Worm (Caenorhabditis elegans): Measurements from ENCODE around the gene M176.4.

- TF ChIP-seq sea-1 (GFP tag; conservative IDR thresholded peaks at IDR 0.05), result no peak
- no peak for TF ChIP-seq flt-1 (GFP tag; IDR thresholded peaks at IDR 0.05)
- no peak for TF ChIP-seq B0310.2 (tag; optimal IDR thresholded peaks at IDR 0.05)
- no peak for TF ChIP-seq scrt-1 (GFP tag; IDR thresholded peaks at IDR 0.05)
- no peak for TF ChIP-seq tra-4 (tag; optimal IDR thresholded peaks at IDR 0.05)
- no peak for TF ChIP-seq pes-1 (GFP tag; IDR thresholded peaks at IDR 0.05)
- TF ChIP-seq ceh-36 (tag; optimal IDR thresholded peaks at IDR 0.05), result no peak
- no peak for TF ChIP-seq hmbx-1 (tag; optimal IDR thresholded peaks at IDR 0.05)
- TF ChIP-seq ama-1 (optimal IDR thresholded peaks at IDR 0.05), result no peak
- TF ChIP-seq ceh-13 (GFP tag; optimal IDR thresholded peaks at IDR 0.05), result no peak
- TF ChIP-seq tbx-11 (GFP tag; IDR thresholded peaks at IDR 0.05), result no peak
- no peak for TF ChIP-seq tbx-37 (GFP tag; conservative IDR thresholded peaks at IDR 0.05)
- TF ChIP-seq ets-7 (tag; optimal IDR thresholded peaks at IDR 0.05), result no peak
Observed at ce11 chrII:9426076-9426475, 7.9 kb downstream of the M176.4 start, which contains the start of gene M176.10.

All from whole organism, early embryonic.